Worm (Caenorhabditis elegans) whole organism, mixed stage, embryonic: ENCODE results near the gene fat-3.
"Not testable (repeated sequence)": the region's sequence is repeated elsewhere in the genome, so short reads cannot be mapped to it uniquely, and the experiment has no call there.

Experiments used
- M03D4.4 ChIP-seq: sonication (generic microtip); optimal IDR thresholded peaks from 2 replicates; lab custom pipeline; 2017; ENCODE audit warnings: mild to moderate bottlenecking, missing genetic modification characterization, missing compliant biosample characterization
- bed-3 ChIP-seq: fragments of 200-800 bp; sonication (Bioruptor generic); optimal IDR thresholded peaks from 3 replicates; lab custom pipeline; 2018; ENCODE audit warnings: mild to moderate bottlenecking, missing genetic modification characterization, moderate library complexity, missing compliant biosample characterization
- blmp-1 ChIP-seq: fragments of 150-350 bp; optimal IDR thresholded peaks from 2 replicates; lab custom pipeline; 2014; ENCODE audit warnings: missing biosample characterization, missing genetic modification characterization
- ceh-39 ChIP-seq: fragments of 150-350 bp; optimal IDR thresholded peaks from 2 replicates; lab custom pipeline; 2014; ENCODE audit warnings: missing biosample characterization, missing genetic modification characterization
- ceh-43 ChIP-seq: fragments of 200-800 bp; sonication (Bioruptor generic); optimal IDR thresholded peaks from 2 replicates; lab custom pipeline; 2018; ENCODE audit warnings: mild to moderate bottlenecking, missing genetic modification characterization, moderate library complexity, missing compliant biosample characterization
- ceh-83 ChIP-seq: fragments of 200-800 bp; sonication (Bioruptor generic); optimal IDR thresholded peaks from 2 replicates; lab custom pipeline; 2018; ENCODE audit warnings: mild to moderate bottlenecking, missing genetic modification characterization, missing compliant biosample characterization
- ces-1 ChIP-seq: fragments of 150-350 bp; optimal IDR thresholded peaks from 2 replicates; lab custom pipeline; 2014; ENCODE audit warnings: missing biosample characterization, missing genetic modification reagents, missing genetic modification characterization
- cnd-1 ChIP-seq: fragments of 200-800 bp; sonication (Bioruptor generic); optimal IDR thresholded peaks from 2 replicates; lab custom pipeline; 2018; ENCODE audit warnings: mild to moderate bottlenecking, missing genetic modification characterization, missing compliant biosample characterization
- drap-1 ChIP-seq: fragments of 200-800 bp; sonication (Bioruptor generic); optimal IDR thresholded peaks from 3 replicates; lab custom pipeline; 2018; ENCODE audit warnings: mild to moderate bottlenecking, missing genetic modification characterization, missing compliant biosample characterization
- elt-1 ChIP-seq: sonication (generic microtip); optimal IDR thresholded peaks from 2 replicates; lab custom pipeline; 2017; ENCODE audit warnings: missing genetic modification characterization, mild to moderate bottlenecking, missing compliant biosample characterization, antibody characterized with exemption, moderate library complexity, borderline replicate concordance; ENCODE audit not compliant: insufficient read depth
- elt-3 ChIP-seq: fragments of 150-350 bp; optimal IDR thresholded peaks from 2 replicates; lab custom pipeline; 2014; ENCODE audit warnings: missing biosample characterization, missing genetic modification characterization
- flh-1 ChIP-seq: fragments of 200-800 bp; sonication (Bioruptor generic); optimal IDR thresholded peaks from 2 replicates; lab custom pipeline; 2018; ENCODE audit warnings: mild to moderate bottlenecking, missing genetic modification characterization, moderate library complexity, missing compliant biosample characterization
- ham-2 ChIP-seq: fragments of 200-800 bp; sonication (Bioruptor generic); optimal IDR thresholded peaks from 2 replicates; lab custom pipeline; 2018; ENCODE audit warnings: mild to moderate bottlenecking, missing genetic modification characterization, missing compliant biosample characterization
- hlh-1 ChIP-seq: fragments of 150-350 bp; optimal IDR thresholded peaks from 2 replicates; lab custom pipeline; 2014; ENCODE audit warnings: missing biosample characterization, missing genetic modification reagents, missing genetic modification characterization
- lin-13 ChIP-seq: fragments of 150-350 bp; optimal IDR thresholded peaks from 2 replicates; lab custom pipeline; 2014; ENCODE audit warnings: missing biosample characterization, missing genetic modification characterization
- lin-32 ChIP-seq: fragments of 200-800 bp; sonication (Bioruptor generic); optimal IDR thresholded peaks from 2 replicates; lab custom pipeline; 2018; ENCODE audit warnings: mild to moderate bottlenecking, missing genetic modification characterization, missing compliant biosample characterization
- lsy-2 ChIP-seq: fragments of 150-350 bp; optimal IDR thresholded peaks from 2 replicates; lab custom pipeline; 2014; ENCODE audit warnings: missing biosample characterization, missing genetic modification characterization
- mab-5 ChIP-seq: fragments of 150-350 bp; optimal IDR thresholded peaks from 2 replicates; lab custom pipeline; 2014; ENCODE audit warnings: missing biosample characterization, missing genetic modification characterization
- mep-1 ChIP-seq: fragments of 150-350 bp; optimal IDR thresholded peaks from 2 replicates; lab custom pipeline; 2017; ENCODE audit warnings: missing biosample characterization, missing genetic modification reagents, missing genetic modification characterization, inconsistent platforms
- mls-2 ChIP-seq: sonication (generic microtip); optimal IDR thresholded peaks from 2 replicates; lab custom pipeline; 2016; ENCODE audit warnings: mild to moderate bottlenecking, missing genetic modification characterization, moderate library complexity, missing compliant biosample characterization
- nhr-12 ChIP-seq: fragments of 150-350 bp; optimal IDR thresholded peaks from 2 replicates; lab custom pipeline; 2014; ENCODE audit warnings: missing biosample characterization, missing genetic modification characterization
- nhr-2 ChIP-seq: fragments of 150-350 bp; optimal IDR thresholded peaks from 2 replicates; lab custom pipeline; 2014; ENCODE audit warnings: missing biosample characterization, missing genetic modification characterization
- nhr-237 ChIP-seq: fragments of 150-350 bp; optimal IDR thresholded peaks from 2 replicates; lab custom pipeline; 2014; ENCODE audit warnings: missing biosample characterization, missing genetic modification characterization
- nhr-28 ChIP-seq: fragments of 150-350 bp; optimal IDR thresholded peaks from 2 replicates; lab custom pipeline; 2014; ENCODE audit warnings: missing biosample characterization, missing genetic modification characterization
- nhr-76 ChIP-seq: sonication (generic microtip); optimal IDR thresholded peaks from 2 replicates; lab custom pipeline; 2017; ENCODE audit warnings: missing biosample characterization, missing genetic modification characterization
- pha-4 ChIP-seq: fragments of 150-350 bp; optimal IDR thresholded peaks from 2 replicates; lab custom pipeline; 2018; ENCODE audit warnings: missing biosample characterization, missing genetic modification reagents, missing genetic modification characterization
- sem-2 ChIP-seq: fragments of 200-800 bp; sonication (Bioruptor generic); optimal IDR thresholded peaks from 2 replicates; lab custom pipeline; 2018; ENCODE audit warnings: mild to moderate bottlenecking, missing genetic modification characterization, missing compliant biosample characterization
- snpc-4 ChIP-seq: fragments of 150-350 bp; optimal IDR thresholded peaks from 2 replicates; lab custom pipeline; 2014; ENCODE audit warnings: missing biosample characterization, missing genetic modification characterization
- sptf-1 ChIP-seq: sonication (generic microtip); optimal IDR thresholded peaks from 2 replicates; lab custom pipeline; 2017; ENCODE audit warnings: mild to moderate bottlenecking, missing genetic modification characterization, moderate library complexity, missing compliant biosample characterization
- tbx-8 ChIP-seq: fragments of 200-800 bp; sonication (Bioruptor generic); optimal IDR thresholded peaks from 2 replicates; lab custom pipeline; 2018; ENCODE audit warnings: mild to moderate bottlenecking, missing genetic modification characterization, moderate library complexity, missing compliant biosample characterization
- unc-120 ChIP-seq: sonication (generic microtip); optimal IDR thresholded peaks from 2 replicates; lab custom pipeline; 2017; ENCODE audit warnings: missing genetic modification characterization, missing compliant biosample characterization; ENCODE audit not compliant: poor library complexity, severe bottlenecking
- unc-39 ChIP-seq: fragments of 150-350 bp; optimal IDR thresholded peaks from 2 replicates; lab custom pipeline; 2014; ENCODE audit warnings: missing biosample characterization, missing genetic modification characterization
- unc-62 ChIP-seq: fragments of 150-350 bp; optimal IDR thresholded peaks from 2 replicates; lab custom pipeline; 2014; ENCODE audit warnings: missing biosample characterization, missing genetic modification reagents, missing genetic modification characterization
- zip-8 ChIP-seq: fragments of 150-350 bp; optimal IDR thresholded peaks from 2 replicates; lab custom pipeline; 2014; ENCODE audit warnings: missing biosample characterization, missing genetic modification characterization
- ztf-11 ChIP-seq: fragments of 150-350 bp; optimal IDR thresholded peaks from 2 replicates; lab custom pipeline; 2014; ENCODE audit warnings: missing biosample characterization, missing genetic modification characterization

fat-3 gene

DNA sequence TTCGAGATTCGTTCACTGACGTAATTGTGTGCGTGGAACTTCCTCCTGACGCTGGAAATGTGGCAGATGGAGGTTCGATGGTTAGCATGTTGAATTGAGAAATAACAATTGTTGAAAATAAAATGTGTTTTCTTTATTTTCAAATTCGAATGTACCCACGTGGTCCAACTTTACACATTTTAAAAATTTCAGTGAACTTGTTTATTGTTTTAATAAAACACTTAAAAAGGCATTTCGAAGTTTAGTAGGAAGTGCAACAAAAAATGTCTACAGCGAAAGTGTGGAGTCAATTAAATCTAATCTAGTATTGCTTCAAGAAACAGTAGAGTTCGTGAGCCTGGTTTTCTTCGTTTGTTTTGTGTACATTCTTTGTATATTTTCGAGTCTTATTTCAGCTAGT is 36.6 kb upstream of the fat-3 start, which contains the start of gene ssp-36:
ssp-36 (minus strand) TSS at position 101 of the 400 bp plus-strand sequence.
- TF ChIP-seq sem-2 (GFP tag; lab: Kevin White, UChicago) (no peak), blmp-1 (tag; lab: Kevin White, UChicago) (no peak), lin-32 (no peak), unc-62 (no peak), nhr-2 (tag; lab: Kevin White, UChicago) (no peak), mab-5 (tag; lab: Kevin White, UChicago) (no peak), pha-4 (no peak), lin-13 (tag; lab: Kevin White, UChicago) (no peak), ceh-43 (GFP tag; lab: Kevin White, UChicago) (no peak), elt-3 (no peak), mls-2 (tag; lab: Kevin White, UChicago) (no peak), M03D4.4 (tag; lab: Kevin White, UChicago) (no peak)

ce11 chrIV:9767054-9767453 is 35.8 kb upstream of the fat-3 start, which contains the start of gene msp-79:
msp-79 (minus strand) TSS chrIV:9767154.
- not testable (repeated sequence) for TF ChIP-seq lin-13 (tag; lab: Kevin White, UChicago); nhr-12; ceh-83 (GFP tag; lab: Kevin White, UChicago)

DNA sequence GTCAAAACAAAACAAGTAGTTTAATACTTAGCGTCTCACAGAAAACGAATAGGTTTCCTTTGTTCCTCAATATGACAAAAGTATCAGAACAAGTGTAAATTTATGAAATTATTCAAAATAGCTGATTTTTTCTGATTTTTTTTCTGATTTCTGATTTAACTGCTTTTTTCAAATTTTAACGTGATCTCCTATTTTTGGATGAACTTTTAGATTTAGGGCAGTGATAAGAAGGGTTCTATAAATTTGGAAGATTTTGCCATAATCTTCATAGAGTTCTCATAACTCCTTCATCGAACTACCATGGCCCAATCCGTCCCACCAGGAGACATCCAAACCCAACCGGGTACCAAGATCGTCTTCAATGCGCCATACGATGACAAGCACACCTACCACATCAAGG is 33.1 kb upstream of the fat-3 start, which contains the start of gene msp-78:
msp-78 (plus strand) TSS at position 301 of the 400 bp plus-strand sequence.
- TF ChIP-seq pha-4; lin-13 (tag; lab: Kevin White, UChicago); tbx-8 (GFP tag; lab: Kevin White, UChicago): not testable (repeated sequence)

ce11 chrIV:9770798-9771197 is 32.0 kb upstream of the fat-3 start:
- TF ChIP-seq cnd-1 (tag; lab: Kevin White, UChicago), result peak; percentile 80
- TF ChIP-seq ztf-11 (tag; lab: Kevin White, UChicago), result peak; percentile 25
- no peak for TF ChIP-seq nhr-76 (tag; lab: Kevin White, UChicago)
- peak; percentile 65 for TF ChIP-seq ceh-39 (tag; lab: Kevin White, UChicago)
- TF ChIP-seq unc-39 (tag; lab: Kevin White, UChicago), result no peak
- peak; percentile 2 for TF ChIP-seq mep-1 (tag; lab: Kevin White, UChicago)
- TF ChIP-seq tbx-8 (GFP tag; lab: Kevin White, UChicago), result no peak
- no peak for TF ChIP-seq nhr-237
- TF ChIP-seq blmp-1 (tag; lab: Kevin White, UChicago), result no peak
- TF ChIP-seq sptf-1 (tag; lab: Kevin White, UChicago), result no peak
- no peak for TF ChIP-seq elt-3
- peak; percentile 95 for TF ChIP-seq nhr-2 (tag; lab: Kevin White, UChicago)
- TF ChIP-seq drap-1 (GFP tag; lab: Kevin White, UChicago), result no peak
- no peak for TF ChIP-seq M03D4.4 (tag; lab: Kevin White, UChicago)
- TF ChIP-seq ham-2, result no peak
- TF ChIP-seq nhr-28 (tag; lab: Kevin White, UChicago), result no peak
- TF ChIP-seq hlh-1 (tag; lab: Kevin White, UChicago), result no peak
- no peak for TF ChIP-seq unc-120 (tag; lab: Kevin White, UChicago)
- TF ChIP-seq bed-3 (GFP tag; lab: Kevin White, UChicago), result no peak
- peak; percentile 68 for TF ChIP-seq elt-1 (tag; lab: Kevin White, UChicago)
- no peak for TF ChIP-seq flh-1 (GFP tag; lab: Kevin White, UChicago)
- no peak for TF ChIP-seq mls-2 (tag; lab: Kevin White, UChicago)
- TF ChIP-seq ces-1 (GFP tag; lab: Kevin White, UChicago), result no peak
- TF ChIP-seq sem-2 (GFP tag; lab: Kevin White, UChicago), result no peak
- no peak for TF ChIP-seq lin-13 (tag; lab: Kevin White, UChicago)
- TF ChIP-seq lin-32, result peak; percentile 64
- TF ChIP-seq ceh-83 (GFP tag; lab: Kevin White, UChicago), result no peak
- TF ChIP-seq ceh-43 (GFP tag; lab: Kevin White, UChicago), result no peak
- peak; percentile 5 for TF ChIP-seq nhr-12
- TF ChIP-seq mab-5 (tag; lab: Kevin White, UChicago), result no peak
- TF ChIP-seq lsy-2 (tag; lab: Kevin White, UChicago), result peak; percentile 53
- peak; percentile 100 for TF ChIP-seq unc-62
- TF ChIP-seq snpc-4, result no peak
- TF ChIP-seq pha-4, result no peak
- peak; percentile 93 for TF ChIP-seq zip-8 (tag; lab: Kevin White, UChicago)
